Fruit fly (Drosophila melanogaster) whole organism, embryonic: Measurements from ENCODE around the gene CG7179.
A peak's percentile ranks its signal among the peaks of the same experiment; 100 is the strongest.

Experiments used
- Adf1 ChIP-seq: fragments of 200-800 bp; sonication (Bioruptor generic); IDR thresholded peaks from 2 replicates; pipeline ENCODE4 v1.3.6; 2022; ENCODE audit warnings: missing biosample characterization, missing genetic modification characterization
- B-H2 ChIP-seq: fragments of 200-800 bp; sonication (Bioruptor generic); optimal IDR thresholded peaks from 2 replicates; lab custom pipeline; 2018; ENCODE audit warnings: missing biosample characterization, mild to moderate bottlenecking, missing genetic modification characterization
- CG10147 ChIP-seq: fragments of 200-800 bp; sonication (Bioruptor generic); optimal IDR thresholded peaks from 2 replicates; lab custom pipeline; 2019; ENCODE audit warnings: missing biosample characterization, mild to moderate bottlenecking, missing genetic modification characterization, moderate library complexity
- CG10543 ChIP-seq: fragments of 200-800 bp; sonication (Bioruptor generic); optimal IDR thresholded peaks from 3 replicates; lab custom pipeline; 2017; ENCODE audit warnings: missing biosample characterization, mild to moderate bottlenecking, missing genetic modification characterization, moderate library complexity
- CG11456 ChIP-seq: fragments of 200-800 bp; sonication (Bioruptor generic); IDR thresholded peaks from 3 replicates; pipeline ENCODE4 v1.3.6; 2022; ENCODE audit warnings: missing biosample characterization, missing genetic modification characterization
- CG11723 ChIP-seq: fragments of 200-800 bp; sonication (Bioruptor generic); optimal IDR thresholded peaks from 2 replicates; lab custom pipeline; 2017; ENCODE audit warnings: missing biosample characterization, mild to moderate bottlenecking, missing genetic modification characterization
- CG13624 ChIP-seq: fragments of 200-800 bp; sonication (Bioruptor generic); optimal IDR thresholded peaks from 2 replicates; lab custom pipeline; 2016; ENCODE audit warnings: missing biosample characterization, missing genetic modification characterization
- CG15514 ChIP-seq: fragments of 200-800 bp; sonication (Bioruptor generic); optimal IDR thresholded peaks from 3 replicates; lab custom pipeline; 2017; ENCODE audit warnings: missing biosample characterization, missing genetic modification characterization, mild to moderate bottlenecking, moderate library complexity, missing genetic modification reagents
- CG16813 ChIP-seq: fragments of 200-800 bp; sonication (Bioruptor generic); IDR thresholded peaks from 3 replicates; pipeline ENCODE4 v1.3.6; 2022; ENCODE audit warnings: missing biosample characterization, missing genetic modification characterization; ENCODE audit not compliant: partially characterized antibody
- CG2116 ChIP-seq: fragments of 200-800 bp; sonication (Bioruptor generic); optimal IDR thresholded peaks from 3 replicates; lab custom pipeline; 2018; ENCODE audit warnings: missing biosample characterization, mild to moderate bottlenecking, missing genetic modification characterization
- CG30403 ChIP-seq: fragments of 200-800 bp; sonication (Bioruptor generic); optimal IDR thresholded peaks from 3 replicates; lab custom pipeline; 2016; ENCODE audit warnings: missing biosample characterization, missing genetic modification characterization
- CG34422 ChIP-seq: fragments of 200-800 bp; sonication (Bioruptor generic); IDR thresholded peaks from 3 replicates; pipeline ENCODE4 v1.3.6; 2022; ENCODE audit warnings: missing biosample characterization, missing genetic modification characterization
- CG4424 ChIP-seq: fragments of 200-800 bp; sonication (Bioruptor generic); optimal IDR thresholded peaks from 3 replicates; lab custom pipeline; 2016; ENCODE audit warnings: missing biosample characterization, missing genetic modification characterization
- CG4707 ChIP-seq: fragments of 200-800 bp; sonication (Bioruptor generic); optimal IDR thresholded peaks from 2 replicates; lab custom pipeline; 2018; ENCODE audit warnings: missing biosample characterization, mild to moderate bottlenecking, missing genetic modification characterization, moderate library complexity
- CG5245 ChIP-seq: fragments of 200-800 bp; sonication (Bioruptor generic); optimal IDR thresholded peaks from 3 replicates; lab custom pipeline; 2016; ENCODE audit warnings: missing biosample characterization, missing genetic modification characterization
- CG7556 ChIP-seq: fragments of 200-800 bp; sonication (Bioruptor generic); optimal IDR thresholded peaks from 2 replicates; lab custom pipeline; 2017; ENCODE audit warnings: missing biosample characterization, mild to moderate bottlenecking, missing genetic modification characterization
- CG7963 ChIP-seq: fragments of 200-800 bp; sonication (Bioruptor generic); IDR thresholded peaks from 3 replicates; pipeline ENCODE4 v1.3.6; 2022; ENCODE audit warnings: missing biosample characterization, missing genetic modification characterization; ENCODE audit not compliant: partially characterized antibody
- D19A ChIP-seq: fragments of 200-800 bp; optimal IDR thresholded peaks from 3 replicates; lab custom pipeline; 2019; ENCODE audit warnings: missing biosample characterization, mild to moderate bottlenecking, missing genetic modification characterization, moderate library complexity
- Dad ChIP-seq: fragments of 200-800 bp; sonication (Bioruptor generic); optimal IDR thresholded peaks from 3 replicates; lab custom pipeline; 2016; ENCODE audit warnings: missing biosample characterization, missing genetic modification characterization
- Doc2 ChIP-seq: fragments of 200-800 bp; sonication (Bioruptor generic); IDR thresholded peaks from 2 replicates; pipeline ENCODE4 v1.3.6; 2022; ENCODE audit warnings: missing biosample characterization, missing genetic modification characterization
- Fer3 ChIP-seq: fragments of 200-800 bp; sonication (Bioruptor generic); optimal IDR thresholded peaks from 2 replicates; lab custom pipeline; 2018; ENCODE audit warnings: missing biosample characterization, mild to moderate bottlenecking, missing genetic modification characterization, moderate library complexity
- GATAe ChIP-seq: fragments of 200-800 bp; sonication (Bioruptor generic); conservative IDR thresholded peaks from 2 replicates; pipeline ENCODE4 v1.3.6; 2022; ENCODE audit warnings: missing biosample characterization, missing genetic modification characterization
- Hr51 ChIP-seq, 2 experiments: fragments of 200-800 bp; sonication (Bioruptor generic); optimal IDR thresholded peaks; 2 replicates in 1 of 2; 3 replicates in 1 of 2; lab custom pipeline; 2016 to 2018; ENCODE audit warnings: missing biosample characterization in 2 of 2, missing genetic modification characterization in 2 of 2, mild to moderate bottlenecking in 1 of 2, moderate library complexity in 1 of 2
- Jarid2 ChIP-seq: fragments of 200-800 bp; sonication (Bioruptor generic); optimal IDR thresholded peaks from 3 replicates; lab custom pipeline; 2017; ENCODE audit warnings: mild to moderate bottlenecking, missing biosample characterization, missing genetic modification reagents, missing genetic modification characterization
- Med ChIP-seq: fragments of 200-800 bp; sonication (Bioruptor generic); peaks from one replicate; lab custom pipeline; 2016; ENCODE audit warnings: missing biosample characterization, missing genetic modification characterization, mild to moderate bottlenecking, inconsistent platforms, moderate library complexity
- NK7.1 ChIP-seq: fragments of 200-800 bp; sonication (Bioruptor generic); optimal IDR thresholded peaks from 3 replicates; lab custom pipeline; 2016; ENCODE audit warnings: missing biosample characterization, missing genetic modification characterization
- Pdp1 ChIP-seq, 2 experiments: fragments of 200-800 bp; sonication (Bioruptor generic); optimal IDR thresholded peaks; 3 replicates each; lab custom pipeline; 2016; ENCODE audit warnings: missing biosample characterization in 2 of 2, missing genetic modification characterization in 2 of 2, mild to moderate bottlenecking in 1 of 2, moderate library complexity in 1 of 2
- Poxn ChIP-seq: fragments of 200-800 bp; sonication (Bioruptor generic); IDR thresholded peaks from 2 replicates; pipeline ENCODE4 v1.3.6; 2022; ENCODE audit warnings: missing biosample characterization, missing genetic modification characterization
- Rfx ChIP-seq: fragments of 200-800 bp; sonication (Bioruptor generic); IDR thresholded peaks from 2 replicates; pipeline ENCODE4 v1.3.6; 2022; ENCODE audit warnings: missing biosample characterization, missing genetic modification characterization
- Sox102F ChIP-seq: fragments of 200-800 bp; sonication (Bioruptor generic); optimal IDR thresholded peaks from 2 replicates; lab custom pipeline; 2018; ENCODE audit warnings: missing biosample characterization, mild to moderate bottlenecking, missing genetic modification characterization, moderate library complexity
- Trl ChIP-seq, 3 experiments: fragments of >200 bp in 2 of 3; fragments of 200-800 bp in 1 of 3; sonication (Bioruptor generic) in 1 of 3; optimal IDR thresholded peaks; 2 replicates in 1 of 3; 3 replicates in 2 of 3; lab custom pipeline; 2016 to 2017; ENCODE audit warnings: missing biosample characterization in 1 of 3, missing genetic modification characterization in 1 of 3
- Xbp1 ChIP-seq: fragments of 200-800 bp; sonication (Bioruptor generic); optimal IDR thresholded peaks from 3 replicates; lab custom pipeline; 2016; ENCODE audit warnings: missing biosample characterization, mild to moderate bottlenecking, missing genetic modification characterization
- bsh ChIP-seq, 2 experiments: fragments of 200-800 bp; sonication (Bioruptor generic); optimal IDR thresholded peaks; 2 replicates each; lab custom pipeline; 2017 to 2018; ENCODE audit warnings: mild to moderate bottlenecking in 2 of 2, missing biosample characterization in 2 of 2, missing genetic modification characterization in 2 of 2, moderate library complexity in 1 of 2
- dati ChIP-seq: fragments of 200-800 bp; sonication (Bioruptor generic); IDR thresholded peaks from 2 replicates; pipeline ENCODE4 v1.3.6; 2022; ENCODE audit warnings: missing biosample characterization, missing genetic modification characterization
- ems ChIP-seq: fragments of 200-800 bp; sonication (Bioruptor generic); optimal IDR thresholded peaks from 3 replicates; lab custom pipeline; 2016; ENCODE audit warnings: missing biosample characterization, missing genetic modification characterization
- en ChIP-seq: fragments of 200-800 bp; sonication (Bioruptor generic); optimal IDR thresholded peaks from 2 replicates; lab custom pipeline; 2016; ENCODE audit warnings: missing biosample characterization, missing genetic modification characterization
- eve ChIP-seq, 2 experiments: fragments of >200 bp; optimal IDR thresholded peaks; 2 replicates each; lab custom pipeline; 2017; ENCODE audit warnings: missing biosample characterization in 2 of 2, missing genetic modification characterization in 2 of 2
- hbn ChIP-seq: fragments of 200-800 bp; sonication (Bioruptor generic); IDR thresholded peaks from 2 replicates; pipeline ENCODE4 v1.3.6; 2022; ENCODE audit warnings: missing biosample characterization, missing genetic modification characterization; ENCODE audit not compliant: partially characterized antibody
- hth ChIP-seq: fragments of >200 bp; optimal IDR thresholded peaks from 2 replicates; lab custom pipeline; 2017; ENCODE audit warnings: inconsistent platforms
- jing ChIP-seq: fragments of 200-800 bp; sonication (Bioruptor generic); optimal IDR thresholded peaks from 2 replicates; lab custom pipeline; 2018; ENCODE audit warnings: missing biosample characterization, mild to moderate bottlenecking, missing genetic modification characterization
- kni ChIP-seq: fragments of 200-800 bp; sonication (Bioruptor generic); optimal IDR thresholded peaks from 3 replicates; lab custom pipeline; 2017; ENCODE audit warnings: mild to moderate bottlenecking, missing biosample characterization, missing genetic modification reagents, missing genetic modification characterization
- phol ChIP-seq: fragments of 200-800 bp; sonication (Bioruptor generic); optimal IDR thresholded peaks from 3 replicates; lab custom pipeline; 2018; ENCODE audit warnings: missing biosample characterization, mild to moderate bottlenecking, missing genetic modification characterization, moderate library complexity
- shn ChIP-seq: fragments of 200-800 bp; sonication (Bioruptor generic); optimal IDR thresholded peaks from 3 replicates; lab custom pipeline; 2016; ENCODE audit warnings: missing biosample characterization, missing genetic modification characterization
- slbo ChIP-seq: fragments of 200-800 bp; sonication (Bioruptor generic); IDR thresholded peaks from 2 replicates; pipeline ENCODE4 v1.3.6; 2022; ENCODE audit warnings: missing biosample characterization, missing genetic modification characterization
- sob ChIP-seq: fragments of 200-800 bp; sonication (Bioruptor generic); IDR thresholded peaks from 2 replicates; pipeline ENCODE4 v1.3.6; 2022; ENCODE audit warnings: missing biosample characterization, missing genetic modification characterization
- tgo ChIP-seq: fragments of 200-800 bp; sonication (Bioruptor generic); IDR thresholded peaks from 3 replicates; pipeline ENCODE4 v1.3.6; 2022; ENCODE audit warnings: missing biosample characterization, missing genetic modification characterization
- zfh2 ChIP-seq: fragments of 200-800 bp; sonication (Bioruptor generic); optimal IDR thresholded peaks from 2 replicates; lab custom pipeline; 2016; ENCODE audit warnings: missing biosample characterization, missing genetic modification characterization

The CG7179 gene

dm6 chr2L:7790448-7791355, 12.9 kb upstream of the CG7179 start, which contains the start of gene CG7149 (continued):
- TF ChIP-seq Poxn (GFP tag; lab: Robert Waterston, UW) (no peak), Adf1 (GFP tag; lab: Robert Waterston, UW) (peak; percentile 94), CG10147 (GFP tag; lab: Kevin White, UChicago) (peak; percentile 7), Pdp1 (GFP tag; optimal IDR thresholded peaks at IDR 0.05; lab: Kevin White, UChicago) (peak in 1 of 2 experiments; percentile 23), Dad (GFP tag; lab: Kevin White, UChicago) (no peak), CG5245 (GFP tag; lab: Kevin White, UChicago) (no peak), Doc2 (no peak), Med (GFP tag; lab: Kevin White, UChicago) (peak; percentile 83), hth (lab: Kevin White, UChicago) (no peak), zfh2 (GFP tag; lab: Kevin White, UChicago) (no peak), sob (GFP tag; lab: Robert Waterston, UW) (peak; percentile 23; the same call in 1 of the 2 replicates), B-H2 (GFP tag; lab: Kevin White, UChicago) (no peak), CG34422 (GFP tag; lab: Robert Waterston, UW) (peak; percentile 56; the same call in 2 of the 3 replicates), GATAe (GFP tag; lab: Robert Waterston, UW) (peak; percentile 66), slbo (GFP tag; lab: Robert Waterston, UW) (peak; percentile 41; the same call in 1 of the 2 replicates), hbn (no peak), CG7556 (GFP tag; lab: Kevin White, UChicago) (peak; percentile 33), CG13624 (GFP tag; lab: Kevin White, UChicago) (no peak), CG10543 (peak; percentile 21), kni (GFP tag; lab: Kevin White, UChicago) (no peak), NK7.1 (GFP tag; lab: Kevin White, UChicago) (no peak), Rfx (0 out of 2 replicates have a peak, but pooled peaks have one; percentile 15), CG7963 (GFP tag; lab: Robert Waterston, UW) (no peak), CG2116 (GFP tag; lab: Kevin White, UChicago) (peak; percentile 2), D19A (peak; percentile 9), ems (GFP tag; lab: Kevin White, UChicago) (no peak), Trl (optimal IDR thresholded peaks at IDR 0.05; lab: Kevin White, UChicago) (no peak), Trl (GFP tag; optimal IDR thresholded peaks at IDR 0.05; lab: Kevin White, UChicago) (no peak), jing (GFP tag; lab: Kevin White, UChicago) (no peak), CG11456 (GFP tag; lab: Robert Waterston, UW) (no peak), CG4707 (no peak), Fer3 (tag; lab: Kevin White, UChicago) (no peak), CG11723 (GFP tag; lab: Kevin White, UChicago) (no peak), shn (no peak), en (no peak), CG30403 (GFP tag; lab: Kevin White, UChicago) (peak; percentile 33), CG4424 (peak; percentile 5), bsh (GFP tag; optimal IDR thresholded peaks at IDR 0.05; lab: Kevin White, UChicago) (no peak), Jarid2 (GFP tag; lab: Kevin White, UChicago) (peak; percentile 59), dati (no peak), tgo (GFP tag; lab: Robert Waterston, UW) (peak; percentile 13; the same call in 1 of the 3 replicates), Xbp1 (peak; percentile 41), eve (GFP tag; optimal IDR thresholded peaks at IDR 0.05; lab: Kevin White, UChicago) (no peak), Sox102F (GFP tag; lab: Kevin White, UChicago) (peak; percentile 7), CG16813 (no peak), phol (tag; lab: Kevin White, UChicago) (no peak), Hr51 (GFP tag; optimal IDR thresholded peaks at IDR 0.05; lab: Kevin White, UChicago) (peak in 1 of 2 experiments; percentile 31), CG15514 (peak; percentile 28)
